Worm (Caenorhabditis elegans) whole organism, L1 larva: ENCODE results near the gene F54D10.7.

ENCODE experiments used
- aly-2 ChIP-seq: fragments of 150-350 bp; optimal IDR thresholded peaks from 2 replicates; lab custom pipeline; 2014; ENCODE audit warnings: missing biosample characterization, missing genetic modification characterization
- efl-3 ChIP-seq: fragments of 200-800 bp; sonication (Bioruptor generic); optimal IDR thresholded peaks from 2 replicates; lab custom pipeline; 2018; ENCODE audit warnings: mild to moderate bottlenecking, missing genetic modification characterization, missing compliant biosample characterization
- lsy-2 ChIP-seq, 2 experiments: fragments of 150-350 bp; optimal IDR thresholded peaks; 2 replicates each; lab custom pipeline; 2014; ENCODE audit warnings: missing biosample characterization in 2 of 2, missing genetic modification characterization in 2 of 2
- nhr-11 ChIP-seq: fragments of 150-350 bp; optimal IDR thresholded peaks from 2 replicates; lab custom pipeline; 2014; ENCODE audit warnings: missing biosample characterization, missing genetic modification characterization
- nhr-12 ChIP-seq: sonication (generic microtip); optimal IDR thresholded peaks from 2 replicates; lab custom pipeline; 2017; ENCODE audit warnings: missing biosample characterization, missing genetic modification characterization
- rnt-1 ChIP-seq: sonication (generic microtip); optimal IDR thresholded peaks from 2 replicates; lab custom pipeline; 2016; ENCODE audit warnings: mild to moderate bottlenecking, missing genetic modification characterization, moderate library complexity, missing compliant biosample characterization
- unc-130 ChIP-seq: fragments of 150-350 bp; optimal IDR thresholded peaks from 2 replicates; lab custom pipeline; 2017; ENCODE audit warnings: missing biosample characterization, missing genetic modification characterization, inconsistent platforms
- unc-62 ChIP-seq: fragments of 150-350 bp; optimal IDR thresholded peaks from 2 replicates; lab custom pipeline; 2014; ENCODE audit warnings: missing biosample characterization, missing genetic modification reagents, missing genetic modification characterization
- ztf-11 ChIP-seq, 2 experiments: sonication (generic microtip); optimal IDR thresholded peaks; 2 replicates each; lab custom pipeline; 2016 to 2017; ENCODE audit warnings: missing genetic modification characterization in 2 of 2, missing biosample characterization in 1 of 2, missing compliant biosample characterization in 1 of 2

DNA sequence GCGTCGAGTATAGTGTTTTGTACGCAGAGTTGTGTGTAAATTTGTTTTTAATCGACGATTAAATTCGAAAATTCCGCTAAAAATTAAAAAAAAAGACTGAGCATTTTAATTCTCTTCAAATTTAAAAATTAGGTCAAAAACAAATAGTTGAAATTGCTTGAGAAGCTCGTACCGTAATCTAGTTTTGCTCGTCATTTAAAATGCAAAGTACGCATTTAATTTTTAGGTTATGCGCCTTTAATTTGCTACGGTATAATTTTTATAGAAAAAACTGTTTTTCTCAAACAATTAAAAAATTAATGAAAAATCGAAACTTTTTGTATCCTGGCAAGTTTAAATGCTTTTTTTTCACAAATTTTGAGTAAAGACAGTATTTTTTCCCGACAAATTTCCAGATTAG, 12.5 kb downstream of the F54D10.7 start:
- TF ChIP-seq unc-62 (GFP tag; lab: Kevin White, UChicago) (no peak), nhr-12 (tag; lab: Kevin White, UChicago) (no peak), efl-3 (GFP tag; lab: Kevin White, UChicago) (no peak), ztf-11 (tag; optimal IDR thresholded peaks at IDR 0.05; lab: Kevin White, UChicago) (no peak), unc-130 (no peak), nhr-11 (tag; lab: Kevin White, UChicago) (no peak), rnt-1 (tag; lab: Kevin White, UChicago) (no peak), aly-2 (tag; lab: Kevin White, UChicago) (no peak), lsy-2 (tag; optimal IDR thresholded peaks at IDR 0.05; lab: Kevin White, UChicago) (no peak)
